Fruit fly (Drosophila melanogaster): ENCODE data around the gene CG42654.

CG42654 gene

dm6 chr3L:19991714-19992231 is 37.4 kb upstream of the CG42654 start, which contains the start of the genes CG7646 and Nca (continued):
- TF ChIP-seq CG7987 (GFP tag; optimal IDR thresholded peaks at IDR 0.05), result peak; percentile 4
- TF ChIP-seq CG12219 (GFP tag; optimal IDR thresholded peaks at IDR 0.05), result no peak
- TF ChIP-seq ac (GFP tag; optimal IDR thresholded peaks at IDR 0.05), result peak; percentile 10
- no peak for TF ChIP-seq Oaz (GFP tag; IDR thresholded peaks at IDR 0.05)
- TF ChIP-seq CG8765 (GFP tag; IDR thresholded peaks at IDR 0.05), result no peak
- TF ChIP-seq CTCF (GFP tag; optimal IDR thresholded peaks at IDR 0.05), result peak; percentile 28
- TF ChIP-seq cato (GFP tag; optimal IDR thresholded peaks at IDR 0.05; ENCODE audit: borderline replicate concordance), result no peak
- TF ChIP-seq CG12391 (tag; optimal IDR thresholded peaks at IDR 0.05), result peak; percentile 49
- peak; percentile 85 for TF ChIP-seq unc-4 (GFP tag; IDR thresholded peaks at IDR 0.05; ENCODE audit: partially characterized antibody)
- no peak for TF ChIP-seq Fer1 (GFP tag; optimal IDR thresholded peaks at IDR 0.05)
- no peak for TF ChIP-seq CG18011 (GFP tag; optimal IDR thresholded peaks at IDR 0.05)
- TF ChIP-seq prd (optimal IDR thresholded peaks at IDR 0.05), result no peak
- no peak for TF ChIP-seq prd (GFP tag; IDR thresholded peaks at IDR 0.05)
- no peak for TF ChIP-seq Bdp1 (GFP tag; optimal IDR thresholded peaks at IDR 0.05)
- TF ChIP-seq dimm (GFP tag; IDR thresholded peaks at IDR 0.05), result no peak
- TF ChIP-seq CG2120 (GFP tag; optimal IDR thresholded peaks at IDR 0.05), result peak; percentile 10
- no peak for TF ChIP-seq CG11696 (GFP tag; IDR thresholded peaks at IDR 0.05)
- no peak for TF ChIP-seq CG10209 (GFP tag; optimal IDR thresholded peaks at IDR 0.05)
- TF ChIP-seq vnd (GFP tag; IDR thresholded peaks at IDR 0.05; ENCODE audit: partially characterized antibody), result peak; percentile 90
- peak; percentile 16 for TF ChIP-seq Dad (GFP tag; optimal IDR thresholded peaks at IDR 0.05)
- TF ChIP-seq HmgZ (tag; optimal IDR thresholded peaks at IDR 0.05), result peak; percentile 52
- no peak for TF ChIP-seq CG8290 (GFP tag; optimal IDR thresholded peaks at IDR 0.05)
- TF ChIP-seq CG8290 (tag; optimal IDR thresholded peaks at IDR 0.05), result no peak
- TF ChIP-seq CG31388 (GFP tag; optimal IDR thresholded peaks at IDR 0.05), result no peak
- TF ChIP-seq zen2 (GFP tag; IDR thresholded peaks at IDR 0.05; ENCODE audit: partially characterized antibody), result no peak; the same call in 1 of the 3 replicates
- TF ChIP-seq crc (GFP tag; optimal IDR thresholded peaks at IDR 0.05), result no peak
- TF ChIP-seq ranshi (GFP tag; IDR thresholded peaks at IDR 0.05), result peak; percentile 78; the same call in 1 of the 2 replicates
- peak; percentile 2 for TF ChIP-seq MTF-1 (GFP tag; optimal IDR thresholded peaks at IDR 0.05; ENCODE audit: borderline replicate concordance)
- no peak for TF ChIP-seq Kr (GFP tag; optimal IDR thresholded peaks at IDR 0.05)
- TF ChIP-seq slbo (GFP tag; IDR thresholded peaks at IDR 0.05), result no peak
- peak; percentile 92 for TF ChIP-seq Dll (GFP tag; IDR thresholded peaks at IDR 0.05; ENCODE audit: partially characterized antibody)
- peak; percentile 92 for TF ChIP-seq inv (GFP tag; IDR thresholded peaks at IDR 0.05; ENCODE audit: partially characterized antibody)
- TF ChIP-seq nerfin-2 (GFP tag; IDR thresholded peaks at IDR 0.05; ENCODE audit: partially characterized antibody), result peak; percentile 69; the same call in 1 of the 2 replicates
- no peak for TF ChIP-seq sisA (GFP tag; IDR thresholded peaks at IDR 0.05)
- TF ChIP-seq p53 (GFP tag; optimal IDR thresholded peaks at IDR 0.05), result no peak
- TF ChIP-seq Doc2 (GFP tag; IDR thresholded peaks at IDR 0.05), result no peak
- TF ChIP-seq unpg (GFP tag; optimal IDR thresholded peaks at IDR 0.05), result no peak
- TF ChIP-seq tup (GFP tag; optimal IDR thresholded peaks at IDR 0.05), result no peak
- no peak for TF ChIP-seq Atf6 (GFP tag; IDR thresholded peaks at IDR 0.05)
- TF ChIP-seq CG17186 (GFP tag; optimal IDR thresholded peaks at IDR 0.05), result peak; percentile 6
- TF ChIP-seq CG18619 (GFP tag; optimal IDR thresholded peaks at IDR 0.05), result no peak
- no peak for TF ChIP-seq Oli (tag; optimal IDR thresholded peaks at IDR 0.05)
- no peak for TF ChIP-seq Meics (GFP tag; optimal IDR thresholded peaks at IDR 0.05)
- no peak for TF ChIP-seq pita (GFP tag; optimal IDR thresholded peaks at IDR 0.05)
- TF ChIP-seq seq (GFP tag; IDR thresholded peaks at IDR 0.05), result no peak; the same call in 1 of the 2 replicates
- no peak for TF ChIP-seq bcd (GFP tag; optimal IDR thresholded peaks at IDR 0.05)
- TF ChIP-seq Pdp1 (GFP tag; optimal IDR thresholded peaks at IDR 0.05), result no peak
- TF ChIP-seq org-1 (GFP tag; optimal IDR thresholded peaks at IDR 0.05), result no peak
- no peak for TF ChIP-seq CG10321 (GFP tag; IDR thresholded peaks at IDR 0.05)
- TF ChIP-seq wor (GFP tag; IDR thresholded peaks at IDR 0.05), result no peak
- no peak for TF ChIP-seq Mad (GFP tag; optimal IDR thresholded peaks at IDR 0.05)

All from whole organism, embryonic.